Worm (Caenorhabditis elegans): ENCODE data around the gene glb-2.

- TF ChIP-seq ztf-29 (GFP tag; IDR thresholded peaks at IDR 0.05), result no peak
- TF ChIP-seq ref-1 (GFP tag; conservative IDR thresholded peaks at IDR 0.05), result no peak
- no peak for TF ChIP-seq flt-1 (GFP tag; IDR thresholded peaks at IDR 0.05)
- no peak for TF ChIP-seq cog-1 (tag; optimal IDR thresholded peaks at IDR 0.05)
- TF ChIP-seq med-1 (GFP tag; optimal IDR thresholded peaks at IDR 0.05; ENCODE audit: insufficient read depth), result no peak
- TF ChIP-seq T22C8.4 (GFP tag; IDR thresholded peaks at IDR 0.05), result no peak
- no peak for TF ChIP-seq klf-2 (GFP tag; conservative IDR thresholded peaks at IDR 0.05)
Measured at ce11 chrIV:7237668-7238214, 25.3 kb downstream of the glb-2 start, which contains the start of gene elo-3.
